Worm (Caenorhabditis elegans) whole organism, L3 larva: ENCODE measurements around the gene srt-18.

Experiments used
- aly-2 ChIP-seq: fragments of 150-350 bp; optimal IDR thresholded peaks from 2 replicates; lab custom pipeline; 2014; ENCODE audit warnings: missing biosample characterization, missing genetic modification characterization
- ama-1 ChIP-seq: fragments of 150-350 bp; optimal IDR thresholded peaks from 2 replicates; lab custom pipeline; 2018
- elt-1 ChIP-seq: fragments of 150-350 bp; optimal IDR thresholded peaks from 2 replicates; lab custom pipeline; 2014; ENCODE audit warnings: missing biosample characterization, missing genetic modification characterization
- fos-1 ChIP-seq: fragments of 150-350 bp; optimal IDR thresholded peaks from 2 replicates; lab custom pipeline; 2014; ENCODE audit warnings: missing biosample characterization, missing genetic modification characterization
- nhr-11 ChIP-seq: fragments of 150-350 bp; optimal IDR thresholded peaks from 2 replicates; lab custom pipeline; 2014; ENCODE audit warnings: missing biosample characterization, missing genetic modification characterization
- nhr-237 ChIP-seq: fragments of 150-350 bp; optimal IDR thresholded peaks from 2 replicates; lab custom pipeline; 2014; ENCODE audit warnings: missing biosample characterization, missing genetic modification characterization
- nhr-25 ChIP-seq: sonication (generic microtip); optimal IDR thresholded peaks from 2 replicates; lab custom pipeline; 2017; ENCODE audit warnings: missing biosample characterization, missing genetic modification characterization
- nhr-28 ChIP-seq: fragments of 150-350 bp; optimal IDR thresholded peaks from 2 replicates; lab custom pipeline; 2014; ENCODE audit warnings: missing biosample characterization, missing genetic modification characterization
- pha-4 ChIP-seq: fragments of 150-350 bp; optimal IDR thresholded peaks from 2 replicates; lab custom pipeline; 2014; ENCODE audit warnings: missing biosample characterization, missing genetic modification reagents, missing genetic modification characterization
- sea-2 ChIP-seq: fragments of 150-350 bp; sonication (generic microtip); optimal IDR thresholded peaks from 4 replicates; lab custom pipeline; 2014; ENCODE audit warnings: missing biosample characterization, missing genetic modification reagents, missing genetic modification characterization

DNA sequence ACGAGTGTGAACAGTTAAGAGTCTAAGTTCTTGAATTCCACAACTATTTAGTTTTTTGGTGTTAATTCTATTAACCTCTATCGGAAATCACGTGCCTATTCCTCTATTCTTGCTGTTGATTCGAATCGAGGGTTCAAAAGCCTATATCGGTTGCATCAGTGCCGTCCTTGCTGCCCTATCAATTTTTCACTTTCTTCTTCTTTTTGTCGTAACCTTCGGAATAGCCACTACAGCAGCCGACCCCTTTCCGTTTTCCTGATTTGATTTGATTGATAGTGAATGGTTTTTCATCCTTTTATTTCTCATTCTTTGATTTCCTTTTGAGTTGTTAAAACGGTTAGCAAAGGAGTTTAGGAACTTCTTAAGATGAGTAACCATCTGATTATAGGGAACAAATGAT is 21.2 kb downstream of the srt-18 start:
- TF ChIP-seq pha-4 (no peak), ama-1 (lab: Kevin White, UChicago) (no peak), sea-2 (GFP tag; lab: Kevin White, UChicago) (no peak), aly-2 (no peak), nhr-28 (no peak), nhr-237 (tag; lab: Kevin White, UChicago) (no peak), elt-1 (tag; lab: Kevin White, UChicago) (no peak), nhr-25 (peak; percentile 16), fos-1 (tag; lab: Kevin White, UChicago) (no peak), nhr-11 (tag; lab: Kevin White, UChicago) (no peak)
